Worm (Caenorhabditis elegans) whole organism, L1 larva: Measurements from ENCODE around the gene pxd-1.
A peak's percentile ranks its signal among the peaks of the same experiment; 100 is the strongest.

Experiments
- C34B4.2 ChIP-seq: sonication (generic microtip); optimal IDR thresholded peaks from 2 replicates; lab custom pipeline; 2017; ENCODE audit warnings: mild to moderate bottlenecking, missing genetic modification characterization, missing compliant biosample characterization
- Y116A8C.19 ChIP-seq: sonication (generic microtip); optimal IDR thresholded peaks from 2 replicates; lab custom pipeline; 2016; ENCODE audit warnings: missing compliant biosample characterization, missing genetic modification characterization, borderline replicate concordance
- aha-1 ChIP-seq: fragments of 150-350 bp; optimal IDR thresholded peaks from 2 replicates; lab custom pipeline; 2014; ENCODE audit warnings: missing biosample characterization, missing genetic modification characterization
- aly-2 ChIP-seq: fragments of 150-350 bp; optimal IDR thresholded peaks from 2 replicates; lab custom pipeline; 2014; ENCODE audit warnings: missing biosample characterization, missing genetic modification characterization
- ama-1 ChIP-seq: fragments of 150-350 bp; optimal IDR thresholded peaks from 2 replicates; lab custom pipeline; 2014
- ceh-63 ChIP-seq: fragments of 200-800 bp; sonication (Bioruptor generic); optimal IDR thresholded peaks from 2 replicates; lab custom pipeline; 2018; ENCODE audit warnings: mild to moderate bottlenecking, missing genetic modification characterization, missing compliant biosample characterization
- ceh-82 ChIP-seq, 3 experiments: fragments of 150-350 bp in 1 of 3; sonication (generic microtip) in 2 of 3; optimal IDR thresholded peaks; 2 replicates each; lab custom pipeline; 2014 to 2017; ENCODE audit warnings: missing biosample characterization in 3 of 3, missing genetic modification characterization in 3 of 3
- ces-1 ChIP-seq: fragments of 150-350 bp; optimal IDR thresholded peaks from 2 replicates; lab custom pipeline; 2014; ENCODE audit warnings: missing biosample characterization, missing genetic modification reagents, missing genetic modification characterization
- efl-1 ChIP-seq, 4 experiments: fragments of 150-350 bp; optimal IDR thresholded peaks in 3 of 4; peaks in 1 of 4; 1 replicate in 1 of 4; 2 replicates in 3 of 4; lab custom pipeline; 2014; ENCODE audit warnings: missing biosample characterization in 2 of 4, missing genetic modification characterization in 2 of 4, missing genetic modification reagents in 2 of 4
- ets-5 ChIP-seq: fragments of 200-800 bp; sonication (Bioruptor generic); IDR thresholded peaks from 2 replicates; pipeline ENCODE4 v1.3.6; 2022; ENCODE audit warnings: missing genetic modification characterization, missing compliant biosample characterization
- fkh-4 ChIP-seq: sonication (generic microtip); optimal IDR thresholded peaks from 2 replicates; lab custom pipeline; 2016; ENCODE audit warnings: missing compliant biosample characterization, missing genetic modification characterization, borderline replicate concordance
- fos-1 ChIP-seq: fragments of 150-350 bp; optimal IDR thresholded peaks from 2 replicates; lab custom pipeline; 2014; ENCODE audit warnings: missing biosample characterization, missing genetic modification characterization
- grh-1 ChIP-seq: fragments of 200-800 bp; sonication (Bioruptor generic); IDR thresholded peaks from 2 replicates; pipeline ENCODE4 v1.3.6; 2022; ENCODE audit warnings: missing genetic modification reagents, missing genetic modification characterization, missing compliant biosample characterization
- hlh-17 ChIP-seq: fragments of 200-800 bp; sonication (Bioruptor generic); optimal IDR thresholded peaks from 2 replicates; lab custom pipeline; 2018; ENCODE audit warnings: missing genetic modification characterization, mild to moderate bottlenecking, missing compliant biosample characterization, moderate library complexity, borderline replicate concordance
- hlh-4 ChIP-seq: sonication (generic microtip); optimal IDR thresholded peaks from 2 replicates; lab custom pipeline; 2016; ENCODE audit warnings: mild to moderate bottlenecking, missing genetic modification characterization, missing compliant biosample characterization
- isw-1 ChIP-seq: fragments of 200-800 bp; sonication (Bioruptor generic); IDR thresholded peaks from 2 replicates; pipeline ENCODE4 v1.3.6; 2022; ENCODE audit warnings: missing genetic modification characterization, missing compliant biosample characterization
- lin-13 ChIP-seq: fragments of 150-350 bp; optimal IDR thresholded peaks from 2 replicates; lab custom pipeline; 2014; ENCODE audit warnings: missing biosample characterization, missing genetic modification reagents, missing genetic modification characterization
- lin-14 ChIP-seq: fragments of 200-800 bp; sonication (Bioruptor generic); optimal IDR thresholded peaks from 2 replicates; lab custom pipeline; 2018; ENCODE audit warnings: mild to moderate bottlenecking, missing genetic modification characterization, moderate library complexity, missing compliant biosample characterization
- lin-15B ChIP-seq: fragments of 150-350 bp; sonication (generic microtip); optimal IDR thresholded peaks from 3 replicates; lab custom pipeline; 2014; ENCODE audit warnings: missing biosample characterization, missing genetic modification characterization
- lsy-2 ChIP-seq, 2 experiments: fragments of 150-350 bp; optimal IDR thresholded peaks; 2 replicates each; lab custom pipeline; 2014; ENCODE audit warnings: missing biosample characterization in 2 of 2, missing genetic modification characterization in 2 of 2
- mab-9 ChIP-seq: fragments of 200-800 bp; sonication (Bioruptor generic); IDR thresholded peaks from 2 replicates; pipeline ENCODE4 v1.3.6; 2022; ENCODE audit warnings: missing genetic modification reagents, missing genetic modification characterization, missing compliant biosample characterization
- mef-2 ChIP-seq: fragments of 150-350 bp; optimal IDR thresholded peaks from 2 replicates; lab custom pipeline; 2014; ENCODE audit warnings: missing biosample characterization, missing genetic modification characterization
- mep-1 ChIP-seq: fragments of 150-350 bp; optimal IDR thresholded peaks from 2 replicates; lab custom pipeline; 2014; ENCODE audit warnings: missing biosample characterization, missing genetic modification characterization
- nhr-12 ChIP-seq: sonication (generic microtip); optimal IDR thresholded peaks from 2 replicates; lab custom pipeline; 2017; ENCODE audit warnings: missing biosample characterization, missing genetic modification characterization
- nhr-20 ChIP-seq: sonication (generic microtip); optimal IDR thresholded peaks from 2 replicates; lab custom pipeline; 2016; ENCODE audit warnings: mild to moderate bottlenecking, missing genetic modification characterization, missing compliant biosample characterization
- nhr-71 ChIP-seq: sonication (generic microtip); optimal IDR thresholded peaks from 2 replicates; lab custom pipeline; 2016; ENCODE audit warnings: mild to moderate bottlenecking, missing genetic modification characterization, moderate library complexity, missing compliant biosample characterization
- nhr-77 ChIP-seq: fragments of 150-350 bp; optimal IDR thresholded peaks from 2 replicates; lab custom pipeline; 2014; ENCODE audit warnings: missing biosample characterization, missing genetic modification characterization
- nhr-90 ChIP-seq: sonication (generic microtip); optimal IDR thresholded peaks from 2 replicates; lab custom pipeline; 2016; ENCODE audit warnings: mild to moderate bottlenecking, missing genetic modification characterization, missing compliant biosample characterization; ENCODE audit not compliant: poor library complexity
- pag-3 ChIP-seq: sonication (generic microtip); optimal IDR thresholded peaks from 2 replicates; lab custom pipeline; 2017; ENCODE audit warnings: missing genetic modification characterization, mild to moderate bottlenecking, missing compliant biosample characterization, antibody characterized with exemption, borderline replicate concordance; ENCODE audit not compliant: insufficient read depth
- rnt-1 ChIP-seq: sonication (generic microtip); optimal IDR thresholded peaks from 2 replicates; lab custom pipeline; 2016; ENCODE audit warnings: mild to moderate bottlenecking, missing genetic modification characterization, moderate library complexity, missing compliant biosample characterization
- snpc-4 ChIP-seq: fragments of 150-350 bp; optimal IDR thresholded peaks from 2 replicates; lab custom pipeline; 2014; ENCODE audit warnings: missing biosample characterization, missing genetic modification characterization
- snu-23 ChIP-seq: sonication (generic microtip); optimal IDR thresholded peaks from 2 replicates; lab custom pipeline; 2016; ENCODE audit warnings: missing genetic modification characterization, missing compliant biosample characterization
- sup-37 ChIP-seq: fragments of 200-800 bp; sonication (Bioruptor generic); optimal IDR thresholded peaks from 2 replicates; lab custom pipeline; 2018; ENCODE audit warnings: mild to moderate bottlenecking, missing genetic modification characterization, missing compliant biosample characterization
- tbx-2 ChIP-seq: sonication (generic microtip); optimal IDR thresholded peaks from 2 replicates; lab custom pipeline; 2016; ENCODE audit warnings: missing genetic modification characterization, missing compliant biosample characterization
- tlp-1 ChIP-seq: fragments of 150-350 bp; optimal IDR thresholded peaks from 2 replicates; lab custom pipeline; 2014; ENCODE audit warnings: missing biosample characterization, missing genetic modification characterization
- unc-130 ChIP-seq: fragments of 150-350 bp; optimal IDR thresholded peaks from 2 replicates; lab custom pipeline; 2017; ENCODE audit warnings: missing biosample characterization, missing genetic modification characterization, inconsistent platforms
- unc-62 ChIP-seq: fragments of 150-350 bp; optimal IDR thresholded peaks from 2 replicates; lab custom pipeline; 2014; ENCODE audit warnings: missing biosample characterization, missing genetic modification reagents, missing genetic modification characterization
- unc-86 ChIP-seq: sonication (generic microtip); optimal IDR thresholded peaks from 2 replicates; lab custom pipeline; 2016; ENCODE audit warnings: missing genetic modification characterization, missing compliant biosample characterization
- xbp-1 ChIP-seq: sonication (generic microtip); optimal IDR thresholded peaks from 2 replicates; lab custom pipeline; 2016; ENCODE audit warnings: missing genetic modification characterization, missing compliant biosample characterization
- zag-1 ChIP-seq: fragments of 150-350 bp; optimal IDR thresholded peaks from 2 replicates; lab custom pipeline; 2014; ENCODE audit warnings: missing biosample characterization, missing genetic modification characterization
- zip-4 ChIP-seq: fragments of 200-800 bp; sonication (Bioruptor generic); optimal IDR thresholded peaks from 2 replicates; lab custom pipeline; 2018; ENCODE audit warnings: mild to moderate bottlenecking, missing genetic modification characterization, moderate library complexity, missing compliant biosample characterization
- ztf-11 ChIP-seq, 2 experiments: sonication (generic microtip); optimal IDR thresholded peaks; 2 replicates each; lab custom pipeline; 2016 to 2017; ENCODE audit warnings: missing genetic modification characterization in 2 of 2, missing biosample characterization in 1 of 2, missing compliant biosample characterization in 1 of 2

Gene pxd-1

DNA sequence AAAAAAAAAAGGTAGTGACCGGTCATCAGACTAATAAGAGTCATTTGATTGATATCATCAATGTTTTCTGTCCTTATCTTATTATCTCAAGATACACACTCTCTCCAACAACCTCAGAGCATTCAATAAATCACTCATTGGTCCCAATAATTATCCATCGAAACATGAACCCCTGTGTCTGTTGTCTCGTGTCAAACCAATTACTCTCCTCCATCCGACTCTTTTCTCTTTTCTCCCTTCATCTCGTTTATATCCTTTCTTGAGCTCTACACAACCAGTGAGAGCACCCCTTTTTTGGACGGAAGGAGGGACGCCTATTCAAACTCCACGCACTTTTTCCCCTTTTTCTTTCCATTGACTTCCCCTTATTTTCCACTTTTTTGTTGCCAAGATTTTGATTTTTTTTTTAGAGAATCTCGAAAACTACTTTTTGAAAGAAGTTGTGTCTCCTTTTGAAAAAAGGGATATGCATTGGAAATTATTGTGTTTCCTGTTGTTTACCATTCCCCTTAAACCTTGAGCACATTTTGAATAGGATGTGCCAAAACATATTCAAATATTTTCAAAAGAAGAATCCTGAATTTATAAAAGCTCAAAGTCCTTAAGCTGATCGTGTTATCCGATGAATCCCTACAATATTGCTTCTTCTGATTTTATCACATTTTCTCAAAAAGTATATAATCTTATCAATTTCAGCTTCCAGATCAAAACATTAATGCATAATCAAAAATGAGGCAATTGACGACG lies at the start of gene pxd-1 (continued):
- no peak for TF ChIP-seq pag-3 (tag; lab: Kevin White, UChicago)
- peak; percentile 78 for TF ChIP-seq lin-14
- TF ChIP-seq nhr-90 (tag; lab: Kevin White, UChicago) = no peak
- no peak for TF ChIP-seq aha-1 (tag; lab: Kevin White, UChicago)
- no peak for TF ChIP-seq lin-15B (tag; lab: Kevin White, UChicago)
- no peak for TF ChIP-seq zip-4 (GFP tag; lab: Kevin White, UChicago)
- peak; percentile 58 for TF ChIP-seq rnt-1
- no peak for TF ChIP-seq Y116A8C.19 (tag; lab: Kevin White, UChicago)
- no peak for TF ChIP-seq nhr-12
- TF ChIP-seq snu-23 = peak; percentile 18
- TF ChIP-seq nhr-77 (tag; lab: Kevin White, UChicago) = no peak
- no peak for TF ChIP-seq unc-86 (tag; lab: Kevin White, UChicago)
- no peak for TF ChIP-seq unc-62 (GFP tag; lab: Kevin White, UChicago)
- no peak for TF ChIP-seq hlh-17 (GFP tag; lab: Kevin White, UChicago)
- TF ChIP-seq aly-2 (tag; lab: Kevin White, UChicago) = no peak
- TF ChIP-seq sup-37 = no peak
- no peak for TF ChIP-seq zag-1 (tag; lab: Kevin White, UChicago)
- TF ChIP-seq hlh-4 (tag; lab: Kevin White, UChicago) = no peak
- no peak for TF ChIP-seq ceh-82 (tag; optimal IDR thresholded peaks at IDR 0.05; lab: Kevin White, UChicago)
- TF ChIP-seq fos-1 = no peak
- TF ChIP-seq nhr-20 (tag; lab: Kevin White, UChicago) = no peak
- TF ChIP-seq efl-1 (optimal IDR thresholded peaks at IDR 0.05; lab: Kevin White, UChicago) = no peak
- no peak for TF ChIP-seq efl-1 (GFP tag; optimal IDR thresholded peaks at IDR 0.05 in 1 of 2; lab: Kevin White, UChicago)
- TF ChIP-seq ets-5 (GFP tag; lab: Robert Waterston, UW) = no peak
- TF ChIP-seq mep-1 (tag; lab: Kevin White, UChicago) = no peak
- TF ChIP-seq ces-1 = no peak
- no peak for TF ChIP-seq fkh-4 (tag; lab: Kevin White, UChicago)

DNA sequence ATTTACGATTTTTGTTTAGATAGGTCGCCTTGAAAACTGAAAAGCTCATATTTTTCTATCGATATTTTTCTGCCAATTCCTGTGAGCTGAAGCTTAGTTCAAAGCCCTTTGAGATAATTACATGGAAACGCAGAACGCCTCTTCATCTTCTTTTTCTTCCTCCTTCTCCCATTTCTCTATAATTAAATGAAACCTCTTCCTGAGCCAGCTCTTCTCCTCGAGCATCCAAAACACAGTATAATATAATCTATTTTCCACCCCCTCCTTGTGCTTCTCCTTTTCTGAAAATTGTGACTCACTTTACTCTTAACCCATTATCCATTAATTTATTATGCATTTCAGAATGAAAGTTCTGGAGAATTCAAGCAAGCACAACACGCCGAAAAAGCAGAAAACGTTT lies 49.6 kb upstream of the pxd-1 start, which contains the start of gene F37A8.5:
TSS of gene F37A8.5 (plus strand) at position 332 of the 400 bp plus-strand sequence.
- no peak for TF ChIP-seq mef-2
- TF ChIP-seq nhr-71 (tag; lab: Kevin White, UChicago) = peak; percentile 15

DNA sequence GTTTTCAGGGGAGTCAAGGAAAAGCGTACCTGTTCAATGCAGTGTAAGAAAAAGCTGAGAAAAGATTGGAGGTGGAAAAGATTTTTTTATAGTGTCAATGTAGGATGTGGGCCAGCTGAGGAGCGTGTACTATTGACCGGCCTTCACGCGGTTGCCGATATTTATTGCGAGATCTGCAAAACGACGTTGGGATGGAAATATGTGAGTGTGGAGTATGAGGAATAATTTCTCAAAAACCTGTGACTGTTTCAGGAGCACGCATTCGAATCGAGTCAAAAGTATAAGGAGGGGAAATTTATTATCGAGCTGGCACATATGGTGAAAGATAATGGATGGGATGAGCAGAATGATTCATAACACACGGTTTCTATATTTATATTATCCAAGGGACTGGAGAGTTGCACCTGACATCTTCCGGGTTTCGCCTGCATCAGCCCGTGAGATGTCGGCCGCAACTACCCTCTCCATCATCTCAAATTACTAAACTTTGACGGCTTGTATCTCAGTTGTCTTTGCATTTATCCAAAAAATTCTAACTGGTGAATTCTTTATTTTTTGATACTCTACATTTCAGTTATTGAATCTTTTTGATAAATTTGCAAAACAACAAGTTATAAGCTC lies 48.7 kb upstream of the pxd-1 start:
- TF ChIP-seq grh-1 = no peak
- no peak for TF ChIP-seq xbp-1 (tag; lab: Kevin White, UChicago)
- TF ChIP-seq isw-1 (GFP tag; lab: Robert Waterston, UW) = no peak
- no peak for TF ChIP-seq tlp-1 (tag; lab: Kevin White, UChicago)
- peak; percentile 41 for TF ChIP-seq ama-1 (lab: Kevin White, UChicago)
- no peak for TF ChIP-seq sup-37
- no peak for TF ChIP-seq C34B4.2
- TF ChIP-seq ceh-63 (GFP tag; lab: Kevin White, UChicago) = no peak
- TF ChIP-seq lin-13 (GFP tag; lab: Kevin White, UChicago) = peak; percentile 41
- peak; percentile 6 for TF ChIP-seq tbx-2
- no peak for TF ChIP-seq lsy-2 (tag; optimal IDR thresholded peaks at IDR 0.05; lab: Kevin White, UChicago)
- TF ChIP-seq unc-130 (tag; lab: Kevin White, UChicago) = no peak
- TF ChIP-seq ztf-11 (tag; optimal IDR thresholded peaks at IDR 0.05; lab: Kevin White, UChicago) = peak in 1 of 2 experiments; percentile 73
- no peak for TF ChIP-seq mab-9 (GFP tag; lab: Robert Waterston, UW)
- peak; percentile 81 for TF ChIP-seq snpc-4 (tag; lab: Kevin White, UChicago)
- no peak for TF ChIP-seq fkh-4 (tag; lab: Kevin White, UChicago)
